Worm (Caenorhabditis elegans) whole organism, early embryonic: ENCODE data around the gene damt-1.

Experiments
- aly-1 ChIP-seq: sonication (generic microtip); optimal IDR thresholded peaks from 2 replicates; lab custom pipeline; 2016; ENCODE audit warnings: missing genetic modification characterization, missing compliant biosample characterization
- ama-1 ChIP-seq: fragments of 150-350 bp; optimal IDR thresholded peaks from 2 replicates; lab custom pipeline; 2014
- ets-7 ChIP-seq: sonication (generic microtip); optimal IDR thresholded peaks from 2 replicates; lab custom pipeline; 2016; ENCODE audit warnings: missing genotype, missing genetic modification characterization, missing compliant biosample characterization
- flt-1 ChIP-seq: fragments of 200-800 bp; sonication (Bioruptor generic); IDR thresholded peaks from 2 replicates; pipeline ENCODE4 v1.3.6; 2022; ENCODE audit warnings: missing genetic modification characterization, missing compliant biosample characterization
- hnd-1 ChIP-seq: sonication (generic microtip); optimal IDR thresholded peaks from 2 replicates; lab custom pipeline; 2016; ENCODE audit warnings: missing genetic modification characterization, missing compliant biosample characterization
- pes-1 ChIP-seq: fragments of 200-800 bp; sonication (Bioruptor generic); IDR thresholded peaks from 2 replicates; pipeline ENCODE4 v1.3.6; 2022; ENCODE audit warnings: missing genetic modification reagents, missing genetic modification characterization, missing compliant biosample characterization

DNA sequence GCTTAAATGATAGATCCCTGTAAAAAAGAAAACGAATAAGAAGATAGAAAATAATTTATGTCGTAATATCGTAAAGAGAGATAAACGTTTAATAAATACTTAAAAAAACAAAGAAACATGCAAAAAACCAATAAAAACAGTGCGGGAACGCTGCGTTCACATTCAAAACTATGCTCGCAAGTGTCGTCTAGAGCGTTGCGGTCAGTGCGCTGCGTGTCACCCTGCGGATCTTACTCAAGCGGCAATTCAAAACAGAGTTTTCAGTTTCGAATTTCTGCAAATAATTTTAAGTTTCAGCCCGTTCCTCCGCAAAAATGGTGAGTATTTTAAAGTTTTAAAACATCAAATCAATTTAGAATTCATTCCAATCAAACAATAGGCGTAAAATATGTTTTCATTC, 5.1 kb upstream of the damt-1 start, which contains the start of the genes tiar-1 and lelo-4:
- TF ChIP-seq pes-1: no peak
- TF ChIP-seq ets-7: no peak
- TF ChIP-seq ama-1 (lab: Kevin White, UChicago): no peak
- no peak for TF ChIP-seq hnd-1 (tag; lab: Kevin White, UChicago)
- no peak for TF ChIP-seq aly-1 (tag; lab: Kevin White, UChicago)
- no peak for TF ChIP-seq flt-1 (GFP tag; lab: Robert Waterston, UW)
